Worm (Caenorhabditis elegans) whole organism, L3 larva: ENCODE measurements around the gene rab-18.
A peak's percentile ranks its signal among the peaks of the same experiment; 100 is the strongest.
"Not testable (repeated sequence)": the region's sequence is repeated elsewhere in the genome, so short reads cannot be mapped to it uniquely, and the experiment has no call there.

ENCODE experiments used
- ama-1 ChIP-seq: fragments of 150-350 bp; optimal IDR thresholded peaks from 2 replicates; lab custom pipeline; 2018
- ceh-16 ChIP-seq: sonication (generic microtip); optimal IDR thresholded peaks from 2 replicates; lab custom pipeline; 2017; ENCODE audit warnings: missing biosample characterization, missing genetic modification characterization
- ceh-28 ChIP-seq: fragments of 150-350 bp; optimal IDR thresholded peaks from 2 replicates; lab custom pipeline; 2014; ENCODE audit warnings: missing biosample characterization, missing genetic modification reagents, missing genetic modification characterization
- ceh-9 ChIP-seq: sonication (generic microtip); optimal IDR thresholded peaks from 2 replicates; lab custom pipeline; 2018; ENCODE audit warnings: missing biosample characterization, missing genetic modification characterization
- daf-12 ChIP-seq: fragments of 150-350 bp; optimal IDR thresholded peaks from 2 replicates; lab custom pipeline; 2014; ENCODE audit warnings: missing biosample characterization, missing genetic modification reagents, missing genetic modification characterization
- egl-27 ChIP-seq: sonication (generic microtip); optimal IDR thresholded peaks from 4 replicates; lab custom pipeline; 2017; ENCODE audit warnings: missing biosample characterization, missing genetic modification reagents, missing genetic modification characterization
- egl-5 ChIP-seq: fragments of 150-350 bp; optimal IDR thresholded peaks from 2 replicates; lab custom pipeline; 2017; ENCODE audit warnings: missing biosample characterization, missing genetic modification reagents, missing genetic modification characterization, inconsistent platforms
- elt-2 ChIP-seq: sonication (generic microtip); optimal IDR thresholded peaks from 2 replicates; lab custom pipeline; 2016; ENCODE audit warnings: missing genetic modification reagents, mild to moderate bottlenecking, missing genetic modification characterization, missing compliant biosample characterization
- fkh-10 ChIP-seq: sonication (generic microtip); optimal IDR thresholded peaks from 2 replicates; lab custom pipeline; 2017; ENCODE audit warnings: missing biosample characterization, missing genetic modification reagents, missing genetic modification characterization
- jun-1 ChIP-seq: fragments of 150-350 bp; optimal IDR thresholded peaks from 2 replicates; lab custom pipeline; 2014; ENCODE audit warnings: missing biosample characterization, missing genetic modification reagents, missing genetic modification characterization
- lin-15B ChIP-seq: fragments of 150-350 bp; optimal IDR thresholded peaks from 2 replicates; lab custom pipeline; 2014; ENCODE audit warnings: missing biosample characterization, missing genetic modification characterization
- lsy-12 ChIP-seq: sonication (generic microtip); optimal IDR thresholded peaks from 2 replicates; lab custom pipeline; 2016; ENCODE audit warnings: mild to moderate bottlenecking, missing genetic modification characterization, missing compliant biosample characterization
- mdl-1 ChIP-seq: fragments of 150-350 bp; optimal IDR thresholded peaks from 2 replicates; lab custom pipeline; 2014; ENCODE audit warnings: missing biosample characterization, missing genetic modification characterization
- nfya-1 ChIP-seq: sonication (generic microtip); optimal IDR thresholded peaks from 2 replicates; lab custom pipeline; 2017; ENCODE audit warnings: missing genetic modification characterization, mild to moderate bottlenecking, missing compliant biosample characterization, antibody characterized with exemption, moderate library complexity; ENCODE audit not compliant: insufficient read depth
- nhr-11 ChIP-seq: fragments of 150-350 bp; optimal IDR thresholded peaks from 2 replicates; lab custom pipeline; 2014; ENCODE audit warnings: missing biosample characterization, missing genetic modification characterization
- nhr-23 ChIP-seq: fragments of 150-350 bp; optimal IDR thresholded peaks from 2 replicates; lab custom pipeline; 2014; ENCODE audit warnings: missing biosample characterization, missing genetic modification reagents, missing genetic modification characterization
- nhr-25 ChIP-seq: sonication (generic microtip); optimal IDR thresholded peaks from 2 replicates; lab custom pipeline; 2017; ENCODE audit warnings: missing biosample characterization, missing genetic modification characterization
- nhr-43 ChIP-seq: sonication (generic microtip); optimal IDR thresholded peaks from 2 replicates; lab custom pipeline; 2016; ENCODE audit warnings: mild to moderate bottlenecking, missing genetic modification characterization, missing compliant biosample characterization; ENCODE audit not compliant: poor library complexity, severe bottlenecking
- nhr-67 ChIP-seq: fragments of 150-350 bp; optimal IDR thresholded peaks from 2 replicates; lab custom pipeline; 2014; ENCODE audit warnings: missing biosample characterization, missing genetic modification characterization
- nhr-77 ChIP-seq: fragments of 150-350 bp; optimal IDR thresholded peaks from 2 replicates; lab custom pipeline; 2014; ENCODE audit warnings: missing biosample characterization, missing genetic modification characterization
- pha-4 ChIP-seq: fragments of 150-350 bp; optimal IDR thresholded peaks from 2 replicates; lab custom pipeline; 2014; ENCODE audit warnings: missing biosample characterization, missing genetic modification reagents, missing genetic modification characterization
- sea-2 ChIP-seq: fragments of 150-350 bp; sonication (generic microtip); optimal IDR thresholded peaks from 4 replicates; lab custom pipeline; 2014; ENCODE audit warnings: missing biosample characterization, missing genetic modification reagents, missing genetic modification characterization
- snpc-4 ChIP-seq: fragments of 150-350 bp; optimal IDR thresholded peaks from 2 replicates; lab custom pipeline; 2014; ENCODE audit warnings: missing biosample characterization, missing genetic modification characterization
- unc-39 ChIP-seq: sonication (generic microtip); optimal IDR thresholded peaks from 4 replicates; lab custom pipeline; 2017; ENCODE audit warnings: missing biosample characterization, missing genetic modification characterization
- ztf-4 ChIP-seq: fragments of 150-350 bp; optimal IDR thresholded peaks from 2 replicates; lab custom pipeline; 2014; ENCODE audit warnings: missing biosample characterization, missing genetic modification characterization

Gene rab-18

DNA sequence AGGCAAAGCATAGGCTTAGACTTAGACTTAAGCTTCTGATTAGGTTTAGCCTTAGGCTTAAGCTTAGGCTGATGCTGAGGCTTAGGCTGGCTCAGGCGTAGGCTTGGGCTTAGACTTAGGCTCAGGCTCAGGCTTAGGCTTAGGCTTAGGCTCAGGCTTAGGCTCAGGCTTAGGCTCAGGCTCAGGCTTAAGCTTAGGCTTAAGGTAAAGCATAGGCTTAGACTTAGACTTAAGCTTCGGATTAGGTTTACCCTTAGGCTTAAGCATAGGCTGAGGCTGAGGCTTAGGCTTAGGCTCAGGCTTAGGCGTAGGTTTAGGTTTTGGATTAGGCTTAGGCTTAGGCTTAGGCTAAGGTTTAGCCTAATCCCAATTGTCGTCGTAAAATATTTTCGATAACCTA, 18.9 kb upstream of the rab-18 start:
- TF ChIP-seq mdl-1 (tag; lab: Kevin White, UChicago) (no peak), nhr-43 (tag; lab: Kevin White, UChicago) (no peak), fkh-10 (no peak), daf-12 (tag; lab: Kevin White, UChicago) (no peak), lin-15B (tag; lab: Kevin White, UChicago) (no peak), jun-1 (tag; lab: Kevin White, UChicago) (no peak), ceh-16 (tag; lab: Kevin White, UChicago) (no peak), egl-27 (no peak)
- TF ChIP-seq, all 47 proteins: peak for 0

DNA sequence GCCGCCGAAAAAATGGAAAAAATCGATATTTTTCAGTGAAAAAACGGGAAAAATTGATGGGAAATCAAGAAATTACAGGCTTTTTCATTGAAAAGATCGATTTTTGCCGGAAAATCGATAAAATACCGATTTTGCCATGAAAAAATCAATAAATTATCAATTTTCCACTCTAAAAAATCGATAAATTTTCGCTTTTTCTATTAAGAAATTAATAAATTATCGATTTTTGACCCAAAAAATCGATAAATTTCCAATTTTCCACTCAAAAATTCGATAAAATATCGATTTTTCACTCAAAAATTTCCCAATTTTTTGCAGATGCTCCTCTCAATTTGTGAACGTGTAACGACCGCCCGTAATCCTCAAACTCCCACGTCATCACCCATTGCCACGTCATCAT, 13.8 kb upstream of the rab-18 start:
- TF ChIP-seq ama-1: no peak
- TF ChIP-seq ceh-28 (tag; lab: Kevin White, UChicago): peak; percentile 87
- TF ChIP-seq lin-15B (tag; lab: Kevin White, UChicago): no peak
- TF ChIP-seq snpc-4: no peak

- peak; percentile 60 for TF ChIP-seq ceh-28 (tag; lab: Kevin White, UChicago)
- TF ChIP-seq nhr-77: no peak
These were observed 4.4 kb upstream of the rab-18 start for ce11 chrIII:1084971-1085370.

- no peak for TF ChIP-seq nhr-25 (tag; lab: Kevin White, UChicago)
- TF ChIP-seq mdl-1 (tag; lab: Kevin White, UChicago): no peak
- TF ChIP-seq nhr-77: no peak
- no peak for TF ChIP-seq nhr-23 (tag; lab: Kevin White, UChicago)
- no peak for TF ChIP-seq elt-2 (tag; lab: Kevin White, UChicago)
These were observed 526 bp upstream of the rab-18 start, which contains the start of gene par-2 for ce11 chrIII:1081101-1081500. Gene par-2 (plus strand): TSS chrIII:1081401.

ce11 chrIII:1076383-1076782, 4.2 kb downstream of the rab-18 start, which contains the start of gene uaf-1:
Gene uaf-1 (minus strand): TSS chrIII:1076555.
- TF ChIP-seq pha-4, egl-5, unc-39 (tag; lab: Kevin White, UChicago): not testable (repeated sequence)

DNA sequence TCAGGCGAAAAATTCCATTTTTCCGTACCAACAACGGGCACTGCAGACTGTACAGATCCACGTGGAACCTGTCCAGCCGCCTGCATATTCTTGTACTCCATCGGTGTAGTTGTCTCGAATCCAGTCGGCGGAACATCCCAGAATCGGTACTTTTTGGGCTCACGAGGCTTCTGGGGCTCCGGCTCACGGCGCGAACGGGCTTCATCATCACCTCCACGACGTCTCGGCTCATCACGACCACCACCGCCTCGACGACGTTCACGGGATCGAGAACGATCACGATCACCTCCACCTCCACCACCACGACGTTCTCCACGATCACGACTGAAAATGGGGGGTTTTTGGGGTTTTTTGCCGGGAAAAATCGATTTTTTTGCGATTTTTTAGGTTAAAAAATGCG, 6.4 kb downstream of the rab-18 start:
- no peak for TF ChIP-seq daf-12 (tag; lab: Kevin White, UChicago)
- no peak for TF ChIP-seq nhr-23 (tag; lab: Kevin White, UChicago)

- TF ChIP-seq lsy-12 (tag; lab: Kevin White, UChicago): no peak
- no peak for TF ChIP-seq nhr-67 (tag; lab: Kevin White, UChicago)
- TF ChIP-seq egl-27: no peak
- TF ChIP-seq nfya-1: no peak
- TF ChIP-seq jun-1 (tag; lab: Kevin White, UChicago): no peak
- TF ChIP-seq nhr-77: no peak
- no peak for TF ChIP-seq elt-2 (tag; lab: Kevin White, UChicago)
- no peak for TF ChIP-seq nhr-11 (tag; lab: Kevin White, UChicago)
- no peak for TF ChIP-seq daf-12 (tag; lab: Kevin White, UChicago)
- no peak for TF ChIP-seq ceh-9 (tag; lab: Kevin White, UChicago)
- TF ChIP-seq sea-2 (GFP tag; lab: Kevin White, UChicago): no peak
- TF ChIP-seq ztf-4: no peak
- no peak for TF ChIP-seq ama-1
- TF ChIP-seq ceh-16 (tag; lab: Kevin White, UChicago): no peak
These were observed 20.6 kb downstream of the rab-18 start, which contains the start of gene BE0003N10.6 for ce11 chrIII:1059961-1060360. Gene BE0003N10.6 (minus strand): TSS chrIII:1060061.

DNA sequence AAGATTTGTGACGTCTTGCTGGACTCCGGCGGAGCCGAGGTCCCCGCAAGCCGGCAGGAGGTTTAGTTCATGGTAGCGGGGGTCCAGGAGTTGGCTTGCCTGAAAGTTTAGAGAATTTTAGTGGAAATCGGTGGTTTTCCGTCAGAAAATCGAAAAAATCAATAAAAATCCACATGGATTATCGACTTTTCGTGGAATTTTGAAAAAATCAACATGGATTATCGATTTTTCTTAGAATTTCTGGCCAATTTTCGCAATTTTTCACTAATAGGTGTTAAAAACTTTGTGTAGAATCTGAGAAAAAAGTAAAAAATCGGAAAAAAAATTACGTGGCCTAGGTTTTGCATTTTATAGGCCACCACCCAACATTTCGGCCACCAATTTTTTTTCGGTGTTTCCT, 21.7 kb downstream of the rab-18 start:
- TF ChIP-seq egl-27 (no peak), ceh-28 (tag; lab: Kevin White, UChicago) (peak; percentile 57)

DNA sequence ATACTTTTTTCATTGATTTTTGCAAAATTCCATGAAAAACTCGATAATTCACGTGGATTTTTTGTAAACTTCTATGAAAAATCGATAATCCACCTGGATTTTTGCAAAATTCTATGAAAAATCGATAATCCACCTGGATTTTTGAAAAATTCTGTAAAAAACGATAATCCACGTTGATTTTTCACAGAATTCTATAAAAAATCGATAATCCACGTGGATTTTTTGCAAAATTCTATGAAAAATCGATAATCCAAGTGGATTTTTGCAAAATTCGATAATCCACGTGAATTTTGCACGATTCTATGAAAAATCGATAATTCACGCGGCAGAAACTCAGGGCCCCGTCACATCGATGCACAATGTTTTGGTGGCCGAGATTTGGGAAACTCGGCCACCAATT, 22.5 kb downstream of the rab-18 start:
- peak; percentile 94 for TF ChIP-seq ceh-28 (tag; lab: Kevin White, UChicago)
- TF ChIP-seq egl-5 (tag; lab: Kevin White, UChicago): no peak
- TF ChIP-seq, all 47 proteins: peak for 1
